Fruit fly (Drosophila melanogaster): ENCODE results near the gene ect.

DNA sequence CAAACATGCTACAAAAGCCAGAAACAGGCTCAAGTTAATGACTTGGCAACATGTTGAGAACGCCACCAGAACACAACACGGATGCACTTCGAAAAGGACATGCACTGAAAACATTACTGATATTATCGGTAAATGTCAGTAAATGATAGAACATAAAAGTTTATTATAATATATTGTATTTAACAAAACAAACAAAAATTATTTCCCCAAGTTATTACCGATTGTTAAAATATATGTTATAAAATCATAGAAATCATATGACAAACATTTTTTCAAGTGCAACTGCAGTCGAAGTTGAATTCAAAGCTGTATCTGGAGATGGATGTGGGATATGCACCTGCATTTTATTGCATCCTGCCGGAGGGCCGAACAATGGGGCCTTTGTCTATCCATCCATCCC is 45.9 kb upstream of the ect start:
- TF ChIP-seq Aef1 (GFP tag; IDR thresholded peaks at IDR 0.05), result no peak
- no peak for TF ChIP-seq tup (GFP tag; optimal IDR thresholded peaks at IDR 0.05)
- TF ChIP-seq CG7987 (GFP tag; optimal IDR thresholded peaks at IDR 0.05), result no peak
- TF ChIP-seq gce (GFP tag; IDR thresholded peaks at IDR 0.05), result no peak
- no peak for TF ChIP-seq CG31224 (GFP tag; IDR thresholded peaks at IDR 0.05)
- no peak for TF ChIP-seq Rfx (GFP tag; IDR thresholded peaks at IDR 0.05)
- TF ChIP-seq nom (GFP tag; optimal IDR thresholded peaks at IDR 0.05), result no peak
- no peak for TF ChIP-seq Dfd (GFP tag; optimal IDR thresholded peaks at IDR 0.05)
- no peak for TF ChIP-seq NFAT (GFP tag; IDR thresholded peaks at IDR 0.05)
- TF ChIP-seq tgo (GFP tag; IDR thresholded peaks at IDR 0.05), result no peak
- TF ChIP-seq Bdp1 (GFP tag; optimal IDR thresholded peaks at IDR 0.05), result no peak
